Worm (Caenorhabditis elegans): Measurements from ENCODE around the gene stdh-4.

DNA sequence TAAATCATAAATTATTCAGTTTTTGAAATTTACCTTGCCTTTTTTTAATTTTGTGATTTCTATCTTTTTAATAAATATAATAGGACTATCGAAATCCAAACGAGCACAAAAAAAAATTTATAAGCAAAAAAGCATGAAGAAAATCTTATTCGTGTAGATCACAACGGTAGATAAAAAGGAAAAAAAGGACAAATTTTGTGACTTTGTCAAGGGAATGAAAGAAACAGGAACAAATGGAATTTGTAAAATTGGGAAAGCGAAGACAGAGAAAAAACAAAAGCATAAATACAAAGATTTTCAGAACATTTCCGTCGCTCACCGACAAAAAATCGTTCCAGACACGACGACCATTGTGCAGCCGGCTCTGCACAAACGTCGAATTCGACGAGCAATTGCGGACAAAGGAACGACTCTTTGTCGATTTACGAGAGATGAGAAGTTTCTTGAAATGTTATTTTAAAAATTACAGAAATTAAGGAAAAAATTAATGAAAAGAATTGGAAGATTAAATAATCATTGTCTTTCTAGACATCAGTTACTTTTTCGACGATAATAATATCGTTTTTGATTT lies 30.2 kb upstream of the stdh-4 start, which contains the start of gene F45F2.10:
- no peak for TF ChIP-seq nhr-12 (tag; optimal IDR thresholded peaks at IDR 0.05)
- no peak for TF ChIP-seq ceh-82 (tag; optimal IDR thresholded peaks at IDR 0.05)
- no peak for TF ChIP-seq skn-1 (tag; optimal IDR thresholded peaks at IDR 0.05)
- no peak for TF ChIP-seq lsy-2 (tag; optimal IDR thresholded peaks at IDR 0.05)
- no peak for TF ChIP-seq ceh-90 (tag; optimal IDR thresholded peaks at IDR 0.05)
- no peak for TF ChIP-seq unc-62 (GFP tag; optimal IDR thresholded peaks at IDR 0.05)

Data from whole organism, L1 larva.